Worm (Caenorhabditis elegans) whole organism, L3 larva: ENCODE results near the gene Y41D4B.17.

ENCODE experiments used
- aly-2 ChIP-seq: fragments of 150-350 bp; optimal IDR thresholded peaks from 2 replicates; lab custom pipeline; 2014; ENCODE audit warnings: missing biosample characterization, missing genetic modification characterization
- ceh-28 ChIP-seq: fragments of 150-350 bp; optimal IDR thresholded peaks from 2 replicates; lab custom pipeline; 2014; ENCODE audit warnings: missing biosample characterization, missing genetic modification reagents, missing genetic modification characterization
- ceh-82 ChIP-seq: fragments of 150-350 bp; optimal IDR thresholded peaks from 2 replicates; lab custom pipeline; 2014; ENCODE audit warnings: missing biosample characterization, missing genetic modification characterization
- egl-27 ChIP-seq: sonication (generic microtip); optimal IDR thresholded peaks from 4 replicates; lab custom pipeline; 2017; ENCODE audit warnings: missing biosample characterization, missing genetic modification reagents, missing genetic modification characterization
- elt-1 ChIP-seq: fragments of 150-350 bp; optimal IDR thresholded peaks from 2 replicates; lab custom pipeline; 2014; ENCODE audit warnings: missing biosample characterization, missing genetic modification characterization
- fkh-2 ChIP-seq: fragments of 150-350 bp; optimal IDR thresholded peaks from 2 replicates; lab custom pipeline; 2014; ENCODE audit warnings: missing biosample characterization, missing genetic modification reagents, missing genetic modification characterization
- jun-1 ChIP-seq: fragments of 150-350 bp; optimal IDR thresholded peaks from 2 replicates; lab custom pipeline; 2014; ENCODE audit warnings: missing biosample characterization, missing genetic modification reagents, missing genetic modification characterization
- lin-15B ChIP-seq: fragments of 150-350 bp; optimal IDR thresholded peaks from 2 replicates; lab custom pipeline; 2014; ENCODE audit warnings: missing biosample characterization, missing genetic modification characterization
- mdl-1 ChIP-seq: fragments of 150-350 bp; optimal IDR thresholded peaks from 2 replicates; lab custom pipeline; 2014; ENCODE audit warnings: missing biosample characterization, missing genetic modification characterization
- nhr-11 ChIP-seq: fragments of 150-350 bp; optimal IDR thresholded peaks from 2 replicates; lab custom pipeline; 2014; ENCODE audit warnings: missing biosample characterization, missing genetic modification characterization
- nhr-28 ChIP-seq: fragments of 150-350 bp; optimal IDR thresholded peaks from 2 replicates; lab custom pipeline; 2014; ENCODE audit warnings: missing biosample characterization, missing genetic modification characterization
- nhr-43 ChIP-seq: sonication (generic microtip); optimal IDR thresholded peaks from 2 replicates; lab custom pipeline; 2016; ENCODE audit warnings: mild to moderate bottlenecking, missing genetic modification characterization, missing compliant biosample characterization; ENCODE audit not compliant: poor library complexity, severe bottlenecking
- unc-62 ChIP-seq: fragments of 150-350 bp; sonication (generic microtip); optimal IDR thresholded peaks from 4 replicates; lab custom pipeline; 2014; ENCODE audit warnings: missing biosample characterization, missing genetic modification reagents, missing genetic modification characterization

ce11 chrIV:1563476-1564131, 3.7 kb downstream of the Y41D4B.17 start, which contains the start of gene Y41D4B.15:
- no peak for TF ChIP-seq unc-62 (GFP tag; lab: Kevin White, UChicago)
- no peak for TF ChIP-seq jun-1 (tag; lab: Kevin White, UChicago)
- no peak for TF ChIP-seq elt-1 (tag; lab: Kevin White, UChicago)
- no peak for TF ChIP-seq nhr-28
- TF ChIP-seq fkh-2 (tag; lab: Kevin White, UChicago): no peak
- TF ChIP-seq egl-27: no peak
- TF ChIP-seq nhr-11 (tag; lab: Kevin White, UChicago): no peak
- TF ChIP-seq nhr-43 (tag; lab: Kevin White, UChicago): no peak
- no peak for TF ChIP-seq aly-2
- no peak for TF ChIP-seq lin-15B (tag; lab: Kevin White, UChicago)
- no peak for TF ChIP-seq mdl-1
- no peak for TF ChIP-seq ceh-82
- no peak for TF ChIP-seq ceh-28 (tag; lab: Kevin White, UChicago)
